Fruit fly (Drosophila melanogaster) S2 (cell line): ENCODE measurements around the gene Muc30E.

ENCODE experiments used
- CG8478 ChIP-seq: fragments of >200 bp; optimal IDR thresholded peaks from 2 replicates; lab custom pipeline; 2018
- CTCF ChIP-seq, 2 experiments: fragments of >200 bp; optimal IDR thresholded peaks; 2 replicates each; lab custom pipeline; 2018

DNA sequence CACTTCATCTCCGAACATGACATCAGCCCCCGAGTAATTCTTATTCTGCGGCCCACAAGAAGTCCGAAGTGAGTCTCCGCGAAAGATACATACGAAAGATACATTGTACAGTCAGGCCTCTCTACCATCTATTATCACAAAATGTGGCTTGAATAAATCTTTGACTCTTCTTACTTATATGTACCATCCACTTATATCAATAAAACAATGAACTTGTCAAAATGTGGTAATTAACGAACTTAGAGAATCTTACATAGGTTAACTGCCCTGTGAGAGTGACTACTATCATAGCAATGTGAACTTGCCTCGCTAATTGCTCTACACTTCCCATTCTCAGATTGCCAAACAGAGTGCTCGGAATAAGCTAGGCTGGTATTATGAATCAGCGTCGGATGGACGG is 3.7 kb upstream of the Muc30E start:
- TF ChIP-seq CTCF (optimal IDR thresholded peaks at IDR 0.05; lab: Kevin White, UChicago) = no peak
- no peak for TF ChIP-seq CG8478
